Worm (Caenorhabditis elegans): ENCODE measurements around the gene sqst-5.
"Not testable (repeated sequence)": the region's sequence is repeated elsewhere in the genome, so short reads cannot be mapped to it uniquely, and the experiment has no call there.

DNA sequence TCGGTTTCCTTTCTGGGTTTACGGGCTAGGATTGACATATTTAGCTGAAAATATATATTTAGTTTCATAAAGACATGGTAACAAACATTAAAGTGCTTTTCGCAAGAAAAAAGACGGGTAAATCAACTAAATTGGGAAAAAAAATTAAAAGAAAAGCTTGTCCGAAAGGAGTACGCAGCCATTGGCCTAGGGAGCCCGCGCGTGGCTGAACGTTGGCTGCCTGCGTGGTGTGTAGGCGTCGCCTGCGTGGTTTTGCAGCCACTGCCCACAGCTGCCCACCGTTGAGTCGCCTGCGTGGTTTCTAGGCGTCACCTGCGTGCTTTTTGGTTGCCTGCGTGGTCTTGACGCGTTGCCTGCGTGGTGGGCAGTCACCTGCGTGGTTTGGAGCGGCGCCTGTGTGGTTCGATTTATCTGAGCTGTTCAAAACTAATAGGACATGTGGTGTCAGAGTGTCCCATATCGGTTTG, 25.4 kb downstream of the sqst-5 start, which contains the start of gene C29F9.12:
- not testable (repeated sequence) for TF ChIP-seq nhr-12 (tag; optimal IDR thresholded peaks at IDR 0.05); ztf-11 (tag; optimal IDR thresholded peaks at IDR 0.05); pha-4 (tag; optimal IDR thresholded peaks at IDR 0.05); nhr-237 (tag; optimal IDR thresholded peaks at IDR 0.05); sem-2 (GFP tag; optimal IDR thresholded peaks at IDR 0.05); ham-2 (GFP tag; optimal IDR thresholded peaks at IDR 0.05); mab-5 (tag; optimal IDR thresholded peaks at IDR 0.05); elt-3 (tag; optimal IDR thresholded peaks at IDR 0.05); nhr-76 (tag; optimal IDR thresholded peaks at IDR 0.05); unc-62 (GFP tag; optimal IDR thresholded peaks at IDR 0.05)
